Worm (Caenorhabditis elegans) whole organism, L4 larva: ENCODE data around the gene acl-7.

ENCODE experiments used
- F26F4.8 ChIP-seq: fragments of 200-800 bp; sonication (Bioruptor generic); conservative IDR thresholded peaks from 2 replicates; pipeline ENCODE4 v1.3.6; 2022; ENCODE audit warnings: missing genetic modification characterization, missing compliant biosample characterization
- F44E2.7 ChIP-seq: fragments of 200-800 bp; sonication (Bioruptor generic); IDR thresholded peaks from 2 replicates; pipeline ENCODE4 v2.1.2; 2022; ENCODE audit warnings: missing genetic modification characterization, missing compliant biosample characterization
- F49E8.2 ChIP-seq: sonication (generic microtip); optimal IDR thresholded peaks from 2 replicates; lab custom pipeline; 2016; ENCODE audit warnings: missing compliant biosample characterization, mild to moderate bottlenecking, missing genetic modification characterization, borderline replicate concordance
- R02D3.7 ChIP-seq: fragments of 150-350 bp; sonication (generic microtip); optimal IDR thresholded peaks from 3 replicates; lab custom pipeline; 2014; ENCODE audit warnings: missing biosample characterization, missing genetic modification characterization
- T26A8.4 ChIP-seq: fragments of 200-800 bp; sonication (Bioruptor generic); IDR thresholded peaks from 2 replicates; pipeline ENCODE4 v1.3.6; 2022; ENCODE audit warnings: missing genetic modification characterization, missing compliant biosample characterization
- Y48G9A.11 ChIP-seq: fragments of 200-800 bp; sonication (Bioruptor generic); IDR thresholded peaks from 2 replicates; pipeline ENCODE4 v1.3.6; 2022; ENCODE audit warnings: missing genetic modification reagents, missing genetic modification characterization, missing compliant biosample characterization
- Y5F2A.4 ChIP-seq: fragments of 200-800 bp; sonication (Bioruptor generic); optimal IDR thresholded peaks from 2 replicates; lab custom pipeline; 2018; ENCODE audit warnings: mild to moderate bottlenecking, missing genetic modification characterization, missing compliant biosample characterization
- ZK337.2 ChIP-seq: fragments of 200-800 bp; sonication (Bioruptor generic); IDR thresholded peaks from 2 replicates; pipeline ENCODE4 v1.3.6; 2022; ENCODE audit warnings: missing genetic modification reagents, missing genetic modification characterization, missing compliant biosample characterization
- ZK546.5 ChIP-seq, 2 experiments: sonication (generic microtip); optimal IDR thresholded peaks; 2 replicates each; lab custom pipeline; 2017; ENCODE audit warnings: missing biosample characterization in 2 of 2, missing genetic modification characterization in 2 of 2
- aly-2 ChIP-seq: sonication (generic microtip); optimal IDR thresholded peaks from 2 replicates; lab custom pipeline; 2018; ENCODE audit warnings: missing biosample characterization, missing genetic modification characterization
- ama-1 ChIP-seq: fragments of 150-350 bp; optimal IDR thresholded peaks from 2 replicates; lab custom pipeline; 2014; ENCODE audit warnings: inconsistent platforms, mixed read lengths
- attf-4 ChIP-seq: sonication (generic microtip); optimal IDR thresholded peaks from 3 replicates; lab custom pipeline; 2017; ENCODE audit warnings: missing biosample characterization, missing genetic modification characterization
- ceh-20 ChIP-seq: fragments of 200-800 bp; sonication (Bioruptor generic); IDR thresholded peaks from 2 replicates; pipeline ENCODE4 v1.3.6; 2022; ENCODE audit warnings: missing genetic modification reagents, missing genetic modification characterization, missing compliant biosample characterization
- ceh-28 ChIP-seq: fragments of 150-350 bp; optimal IDR thresholded peaks from 2 replicates; lab custom pipeline; 2014; ENCODE audit warnings: missing biosample characterization, missing genetic modification reagents, missing genetic modification characterization
- ceh-32 ChIP-seq: sonication (generic microtip); optimal IDR thresholded peaks from 2 replicates; lab custom pipeline; 2016; ENCODE audit warnings: mild to moderate bottlenecking, missing genetic modification characterization, missing compliant biosample characterization; ENCODE audit not compliant: poor library complexity
- ceh-62 ChIP-seq: sonication (generic microtip); optimal IDR thresholded peaks from 2 replicates; lab custom pipeline; 2017; ENCODE audit warnings: missing biosample characterization, missing genetic modification characterization
- ceh-82 ChIP-seq: sonication (generic microtip); optimal IDR thresholded peaks from 2 replicates; lab custom pipeline; 2017; ENCODE audit warnings: missing biosample characterization, missing genetic modification characterization
- ces-1 ChIP-seq: fragments of 150-350 bp; sonication (generic microtip); optimal IDR thresholded peaks from 4 replicates; lab custom pipeline; 2014; ENCODE audit warnings: missing biosample characterization, missing genetic modification reagents, missing genetic modification characterization
- ctbp-1 ChIP-seq: fragments of 200-800 bp; sonication (Bioruptor generic); IDR thresholded peaks from 2 replicates; pipeline ENCODE4 v1.3.6; 2022; ENCODE audit warnings: missing genetic modification reagents, missing genetic modification characterization, missing compliant biosample characterization
- daf-19 ChIP-seq: fragments of 200-800 bp; sonication (Bioruptor generic); conservative IDR thresholded peaks from 2 replicates; pipeline ENCODE4 v1.3.6; 2022; ENCODE audit warnings: missing genetic modification characterization, missing compliant biosample characterization
- daf-8 ChIP-seq: fragments of 200-800 bp; sonication (Bioruptor generic); IDR thresholded peaks from 2 replicates; pipeline ENCODE4 v1.3.6; 2022; ENCODE audit warnings: missing genetic modification characterization, missing compliant biosample characterization
- dpl-1 ChIP-seq: fragments of 150-350 bp; optimal IDR thresholded peaks from 2 replicates; lab custom pipeline; 2014; ENCODE audit warnings: missing biosample characterization, missing genetic modification reagents, missing genetic modification characterization
- duxl-1 ChIP-seq: sonication (generic microtip); optimal IDR thresholded peaks from 2 replicates; lab custom pipeline; 2016; ENCODE audit warnings: mild to moderate bottlenecking, missing genetic modification characterization, moderate library complexity, missing compliant biosample characterization; ENCODE audit not compliant: poor library complexity
- hif-1 ChIP-seq, 2 experiments: sonication (generic microtip); optimal IDR thresholded peaks; 2 replicates each; lab custom pipeline; 2016 to 2017; ENCODE audit warnings: missing compliant biosample characterization in 2 of 2, missing genetic modification characterization in 2 of 2, missing genetic modification reagents in 2 of 2, missing genotype in 2 of 2, mild to moderate bottlenecking in 1 of 2
- hlh-30 ChIP-seq: sonication (generic microtip); optimal IDR thresholded peaks from 2 replicates; lab custom pipeline; 2017; ENCODE audit warnings: antibody characterized with exemption, mild to moderate bottlenecking, missing genetic modification characterization, missing compliant biosample characterization; ENCODE audit not compliant: insufficient read depth
- hmg-1.1 ChIP-seq: fragments of 200-800 bp; sonication (Bioruptor generic); IDR thresholded peaks from 2 replicates; pipeline ENCODE4 v1.3.6; 2022; ENCODE audit warnings: missing genetic modification reagents, missing genetic modification characterization, missing compliant biosample characterization
- lim-7 ChIP-seq: fragments of 200-800 bp; sonication (Bioruptor generic); IDR thresholded peaks from 2 replicates; pipeline ENCODE4 v1.3.6; 2022; ENCODE audit warnings: missing genetic modification characterization, missing compliant biosample characterization
- lin-1 ChIP-seq: fragments of 200-800 bp; sonication (Bioruptor generic); IDR thresholded peaks from 2 replicates; pipeline ENCODE4 v1.3.6; 2022; ENCODE audit warnings: missing genetic modification reagents, missing genetic modification characterization, missing compliant biosample characterization
- lin-13 ChIP-seq: fragments of 150-350 bp; optimal IDR thresholded peaks from 2 replicates; lab custom pipeline; 2014; ENCODE audit warnings: missing biosample characterization, missing genetic modification reagents, missing genetic modification characterization
- lin-29 ChIP-seq: fragments of 200-800 bp; sonication (Bioruptor generic); IDR thresholded peaks from 2 replicates; pipeline ENCODE4 v1.3.6; 2022; ENCODE audit warnings: missing genetic modification reagents, missing genetic modification characterization, missing compliant biosample characterization
- lin-39 ChIP-seq: fragments of 150-350 bp; optimal IDR thresholded peaks from 2 replicates; lab custom pipeline; 2014; ENCODE audit warnings: missing biosample characterization, missing genetic modification reagents, missing genetic modification characterization
- lir-3 ChIP-seq: sonication (generic microtip); optimal IDR thresholded peaks from 2 replicates; lab custom pipeline; 2016; ENCODE audit warnings: mild to moderate bottlenecking, missing genetic modification characterization, missing compliant biosample characterization
- mdt-29 ChIP-seq: fragments of 200-800 bp; sonication (Bioruptor generic); IDR thresholded peaks from 2 replicates; pipeline ENCODE4 v1.3.6; 2022; ENCODE audit warnings: missing genetic modification reagents, missing genetic modification characterization, missing compliant biosample characterization
- mes-2 ChIP-seq: sonication (generic microtip); optimal IDR thresholded peaks from 2 replicates; lab custom pipeline; 2016; ENCODE audit warnings: missing genotype, mild to moderate bottlenecking, missing genetic modification characterization, missing compliant biosample characterization; ENCODE audit not compliant: poor library complexity, severe bottlenecking
- mxl-3 ChIP-seq: fragments of 200-800 bp; sonication (Bioruptor generic); optimal IDR thresholded peaks from 2 replicates; lab custom pipeline; 2018; ENCODE audit warnings: mild to moderate bottlenecking, missing genetic modification characterization, missing compliant biosample characterization
- nhr-111 ChIP-seq: fragments of 200-800 bp; sonication (Bioruptor generic); optimal IDR thresholded peaks from 2 replicates; lab custom pipeline; 2018; ENCODE audit warnings: mild to moderate bottlenecking, missing genetic modification characterization, missing compliant biosample characterization
- nhr-25 ChIP-seq: sonication (generic microtip); optimal IDR thresholded peaks from 2 replicates; lab custom pipeline; 2017; ENCODE audit warnings: missing genetic modification characterization, mild to moderate bottlenecking, missing compliant biosample characterization, antibody characterized with exemption, moderate library complexity, borderline replicate concordance; ENCODE audit not compliant: insufficient read depth
- nhr-28 ChIP-seq: fragments of 150-350 bp; optimal IDR thresholded peaks from 2 replicates; lab custom pipeline; 2014; ENCODE audit warnings: missing biosample characterization, missing genetic modification characterization
- nhr-41 ChIP-seq: fragments of 200-800 bp; sonication (Bioruptor generic); IDR thresholded peaks from 2 replicates; pipeline ENCODE4 v1.3.6; 2022; ENCODE audit warnings: missing genetic modification reagents, missing genetic modification characterization, missing compliant biosample characterization
- pqm-1 ChIP-seq: sonication (generic microtip); optimal IDR thresholded peaks from 2 replicates; lab custom pipeline; 2017; ENCODE audit warnings: missing biosample characterization, missing genetic modification characterization
- rbr-2 ChIP-seq: sonication (generic microtip); optimal IDR thresholded peaks from 2 replicates; lab custom pipeline; 2016; ENCODE audit warnings: missing genotype, missing genetic modification characterization, missing compliant biosample characterization
- skn-1 ChIP-seq: fragments of 150-350 bp; optimal IDR thresholded peaks from 2 replicates; lab custom pipeline; 2014; ENCODE audit warnings: missing biosample characterization, missing genetic modification characterization
- snpc-4 ChIP-seq: fragments of 150-350 bp; optimal IDR thresholded peaks from 2 replicates; lab custom pipeline; 2014; ENCODE audit warnings: missing biosample characterization, missing genetic modification characterization
- spr-1 ChIP-seq: sonication (generic microtip); optimal IDR thresholded peaks from 2 replicates; lab custom pipeline; 2016; ENCODE audit warnings: mild to moderate bottlenecking, missing genetic modification characterization, missing compliant biosample characterization
- tag-97 ChIP-seq: fragments of 200-800 bp; sonication (Bioruptor generic); IDR thresholded peaks from 2 replicates; pipeline ENCODE4 v1.3.6; 2022; ENCODE audit warnings: missing genetic modification characterization, missing compliant biosample characterization
- tra-1 ChIP-seq: fragments of 200-800 bp; sonication (Bioruptor generic); IDR thresholded peaks from 2 replicates; pipeline ENCODE4 v1.3.6; 2022; ENCODE audit warnings: missing genetic modification reagents, missing genetic modification characterization, missing compliant biosample characterization
- unc-39 ChIP-seq: sonication (generic microtip); optimal IDR thresholded peaks from 2 replicates; lab custom pipeline; 2017; ENCODE audit warnings: missing biosample characterization, missing genetic modification characterization
- zag-1 ChIP-seq: fragments of 150-350 bp; optimal IDR thresholded peaks from 2 replicates; lab custom pipeline; 2014; ENCODE audit warnings: missing biosample characterization, missing genetic modification characterization
- zfp-2 ChIP-seq: sonication (generic microtip); optimal IDR thresholded peaks from 2 replicates; lab custom pipeline; 2016; ENCODE audit warnings: mild to moderate bottlenecking, missing genetic modification characterization, missing compliant biosample characterization
- zfp-3 ChIP-seq: fragments of 200-800 bp; sonication (Bioruptor generic); conservative IDR thresholded peaks from 2 replicates; pipeline ENCODE4 v1.3.6; 2022; ENCODE audit warnings: missing genetic modification reagents, missing genetic modification characterization, missing compliant biosample characterization
- ztf-11 ChIP-seq: fragments of 150-350 bp; optimal IDR thresholded peaks from 2 replicates; lab custom pipeline; 2014; ENCODE audit warnings: missing biosample characterization, missing genetic modification characterization
- ztf-7 ChIP-seq: fragments of 150-350 bp; optimal IDR thresholded peaks from 2 replicates; lab custom pipeline; 2014; ENCODE audit warnings: missing biosample characterization, missing genetic modification characterization

The acl-7 gene

ce11 chrII:12798814-12799213 is 17.4 kb downstream of the acl-7 start (continued):
- TF ChIP-seq hif-1 (tag; optimal IDR thresholded peaks at IDR 0.05; lab: Kevin White, UChicago) (peak in 1 of 2 experiments; percentile 73), R02D3.7 (no peak), lin-29 (GFP tag; lab: Robert Waterston, UW) (no peak), Y48G9A.11 (GFP tag; lab: Robert Waterston, UW) (no peak), zfp-2 (tag; lab: Kevin White, UChicago) (no peak), snpc-4 (tag; lab: Kevin White, UChicago) (no peak), daf-8 (GFP tag; lab: Robert Waterston, UW) (no peak), mes-2 (tag; lab: Kevin White, UChicago) (peak; percentile 63), lin-1 (peak; percentile 94), tag-97 (GFP tag; lab: Robert Waterston, UW) (no peak), ceh-20 (GFP tag; lab: Robert Waterston, UW) (peak; percentile 85), nhr-25 (tag; lab: Kevin White, UChicago) (no peak), ZK546.5 (tag; optimal IDR thresholded peaks at IDR 0.05; lab: Kevin White, UChicago) (no peak), Y5F2A.4 (GFP tag; lab: Kevin White, UChicago) (no peak), spr-1 (tag; lab: Kevin White, UChicago) (peak; percentile 72), nhr-28 (tag; lab: Kevin White, UChicago) (peak; percentile 94), F49E8.2 (no peak), aly-2 (tag; lab: Kevin White, UChicago) (no peak), ceh-82 (no peak), F26F4.8 (GFP tag; lab: Robert Waterston, UW) (no peak), nhr-111 (GFP tag; lab: Kevin White, UChicago) (no peak), zag-1 (tag; lab: Kevin White, UChicago) (no peak), ztf-11 (tag; lab: Kevin White, UChicago) (no peak), T26A8.4 (GFP tag; lab: Robert Waterston, UW) (peak; percentile 90), duxl-1 (peak; percentile 46), attf-4 (tag; lab: Kevin White, UChicago) (no peak), lir-3 (no peak), ama-1 (lab: Kevin White, UChicago) (no peak), daf-19 (no peak), hlh-30 (tag; lab: Kevin White, UChicago) (peak; percentile 94), dpl-1 (GFP tag; lab: Kevin White, UChicago) (peak; percentile 62), ctbp-1 (GFP tag; lab: Robert Waterston, UW) (peak; percentile 31; the same call in 1 of the 2 replicates), lim-7 (GFP tag; lab: Robert Waterston, UW) (no peak), ceh-32 (tag; lab: Kevin White, UChicago) (no peak), skn-1 (tag; lab: Kevin White, UChicago) (no peak), ceh-28 (tag; lab: Kevin White, UChicago) (no peak), zfp-3 (GFP tag; lab: Robert Waterston, UW) (peak; percentile 69; the same call in 1 of the 2 replicates), lin-13 (GFP tag; lab: Kevin White, UChicago) (peak; percentile 56), ztf-7 (tag; lab: Kevin White, UChicago) (peak; percentile 16), rbr-2 (peak; percentile 58), nhr-41 (GFP tag; lab: Robert Waterston, UW) (no peak; the same call in 1 of the 2 replicates), mxl-3 (peak; percentile 84), hmg-1.1 (peak; percentile 74), lin-39 (tag; lab: Kevin White, UChicago) (no peak), unc-39 (tag; lab: Kevin White, UChicago) (no peak), pqm-1 (peak; percentile 16), mdt-29 (GFP tag; lab: Robert Waterston, UW) (peak; percentile 94), F44E2.7 (GFP tag; lab: Robert Waterston, UW) (no peak), ceh-62 (no peak), ZK337.2 (GFP tag; lab: Robert Waterston, UW) (no peak), tra-1 (peak; percentile 83; the same call in 1 of the 2 replicates), ces-1 (GFP tag; lab: Kevin White, UChicago) (no peak)
